Fruit fly (Drosophila melanogaster) whole organism, prepupa: Measurements from ENCODE around the gene Amacr.

Source experiments
- Blimp-1 ChIP-seq: fragments of 200-800 bp; sonication (Bioruptor generic); optimal IDR thresholded peaks from 3 replicates; lab custom pipeline; 2017; ENCODE audit warnings: missing biosample characterization, missing genetic modification characterization, mild to moderate bottlenecking, moderate library complexity, missing genetic modification reagents
- CG10631 ChIP-seq: fragments of 200-800 bp; sonication (Bioruptor generic); optimal IDR thresholded peaks from 2 replicates; lab custom pipeline; 2016; ENCODE audit warnings: missing biosample characterization, missing genetic modification characterization
- CG10669 ChIP-seq: fragments of 200-800 bp; sonication (Bioruptor generic); optimal IDR thresholded peaks from 3 replicates; lab custom pipeline; 2018; ENCODE audit warnings: missing biosample characterization, mild to moderate bottlenecking, missing genetic modification characterization, moderate library complexity
- CG11294 ChIP-seq: fragments of 200-800 bp; sonication (Bioruptor generic); IDR thresholded peaks from 2 replicates; pipeline ENCODE4 v1.3.6; 2022; ENCODE audit warnings: missing biosample characterization, missing genetic modification characterization
- CG11762 ChIP-seq: fragments of 200-800 bp; sonication (Bioruptor generic); optimal IDR thresholded peaks from 3 replicates; lab custom pipeline; 2016; ENCODE audit warnings: missing biosample characterization, missing genetic modification characterization; ENCODE audit not compliant: insufficient read depth
- CG11902 ChIP-seq: fragments of 200-800 bp; sonication (Bioruptor generic); optimal IDR thresholded peaks from 3 replicates; lab custom pipeline; 2016; ENCODE audit warnings: missing biosample characterization, missing genetic modification characterization
- CG16779 ChIP-seq: fragments of 200-800 bp; sonication (Bioruptor generic); optimal IDR thresholded peaks from 3 replicates; lab custom pipeline; 2017; ENCODE audit warnings: missing biosample characterization, mild to moderate bottlenecking, missing genetic modification characterization
- CG3032 ChIP-seq: fragments of 200-800 bp; optimal IDR thresholded peaks from 2 replicates; lab custom pipeline; 2019; ENCODE audit warnings: missing biosample characterization, mild to moderate bottlenecking, missing genetic modification characterization, moderate library complexity
- CG31627 ChIP-seq: fragments of 200-800 bp; sonication (Bioruptor generic); optimal IDR thresholded peaks from 3 replicates; lab custom pipeline; 2016; ENCODE audit warnings: missing biosample characterization, missing genetic modification characterization
- CG34406 ChIP-seq: fragments of 200-800 bp; sonication (Bioruptor generic); optimal IDR thresholded peaks from 3 replicates; lab custom pipeline; 2016; ENCODE audit warnings: missing biosample characterization, missing genetic modification characterization
- CG3919 ChIP-seq: fragments of 200-800 bp; sonication (Bioruptor generic); optimal IDR thresholded peaks from 3 replicates; lab custom pipeline; 2016; ENCODE audit warnings: missing biosample characterization, missing genetic modification characterization
- CG4318 ChIP-seq: fragments of 200-800 bp; sonication (Bioruptor generic); optimal IDR thresholded peaks from 3 replicates; lab custom pipeline; 2017; ENCODE audit warnings: missing biosample characterization, mild to moderate bottlenecking, missing genetic modification characterization
- CG6163 ChIP-seq: fragments of 200-800 bp; sonication (Bioruptor generic); IDR thresholded peaks from 3 replicates; pipeline ENCODE4 v1.3.6; 2022; ENCODE audit warnings: missing biosample characterization, missing genetic modification characterization
- CG6276 ChIP-seq: fragments of 200-800 bp; sonication (Bioruptor generic); optimal IDR thresholded peaks from 2 replicates; lab custom pipeline; 2017; ENCODE audit warnings: missing biosample characterization, mild to moderate bottlenecking, missing genetic modification characterization
- CG6792 ChIP-seq: fragments of 200-800 bp; sonication (Bioruptor generic); optimal IDR thresholded peaks from 3 replicates; lab custom pipeline; 2016; ENCODE audit warnings: missing biosample characterization, missing genetic modification characterization
- CG6808 ChIP-seq: fragments of 200-800 bp; sonication (Bioruptor generic); optimal IDR thresholded peaks from 3 replicates; lab custom pipeline; 2017; ENCODE audit warnings: missing biosample characterization, missing genetic modification characterization, mild to moderate bottlenecking, moderate library complexity, missing genetic modification reagents
- CG7368 ChIP-seq: fragments of 200-800 bp; sonication (Bioruptor generic); optimal IDR thresholded peaks from 3 replicates; lab custom pipeline; 2016; ENCODE audit warnings: missing biosample characterization, missing genetic modification characterization
- CG8119 ChIP-seq: fragments of 200-800 bp; sonication (Bioruptor generic); IDR thresholded peaks from 3 replicates; pipeline ENCODE4 v1.3.6; 2022; ENCODE audit warnings: missing biosample characterization, missing genetic modification characterization
- CG8319 ChIP-seq: fragments of 200-800 bp; sonication (Bioruptor generic); optimal IDR thresholded peaks from 3 replicates; lab custom pipeline; 2016; ENCODE audit warnings: missing biosample characterization, missing genetic modification characterization
- Eip75B ChIP-seq: fragments of 200-800 bp; sonication (Bioruptor generic); optimal IDR thresholded peaks from 3 replicates; lab custom pipeline; 2016; ENCODE audit warnings: missing biosample characterization, missing genetic modification characterization
- Eip78C ChIP-seq: fragments of 200-800 bp; sonication (Bioruptor generic); peaks from one replicate; lab custom pipeline; 2016; ENCODE audit warnings: missing biosample characterization, missing genetic modification characterization
- Eip93F ChIP-seq: fragments of 200-800 bp; sonication (Bioruptor generic); optimal IDR thresholded peaks from 2 replicates; lab custom pipeline; 2016; ENCODE audit warnings: missing biosample characterization, mild to moderate bottlenecking, missing genetic modification characterization
- Ets21C ChIP-seq: fragments of 200-800 bp; sonication (Bioruptor generic); optimal IDR thresholded peaks from 3 replicates; lab custom pipeline; 2016; ENCODE audit warnings: missing biosample characterization, missing genetic modification characterization
- Ets96B ChIP-seq: fragments of 200-800 bp; optimal IDR thresholded peaks from 2 replicates; lab custom pipeline; 2019; ENCODE audit warnings: missing biosample characterization, mild to moderate bottlenecking, missing genetic modification characterization, moderate library complexity
- Hr38 ChIP-seq: sonication (Bioruptor generic); optimal IDR thresholded peaks from 2 replicates; lab custom pipeline; 2016; ENCODE audit warnings: missing biosample characterization, missing genetic modification characterization
- Hr39 ChIP-seq: fragments of 200-800 bp; sonication (Bioruptor generic); optimal IDR thresholded peaks from 2 replicates; lab custom pipeline; 2016; ENCODE audit warnings: missing biosample characterization, missing genetic modification characterization
- Lpt ChIP-seq: fragments of 200-800 bp; sonication (Bioruptor generic); optimal IDR thresholded peaks from 3 replicates; lab custom pipeline; 2016; ENCODE audit warnings: missing biosample characterization, missing genetic modification characterization
- OdsH ChIP-seq: fragments of 200-800 bp; sonication (Bioruptor generic); optimal IDR thresholded peaks from 3 replicates; lab custom pipeline; 2016; ENCODE audit warnings: missing biosample characterization, missing genetic modification characterization
- Smox ChIP-seq: fragments of 200-800 bp; sonication (Bioruptor generic); optimal IDR thresholded peaks from 3 replicates; lab custom pipeline; 2016; ENCODE audit warnings: missing biosample characterization, missing genetic modification characterization
- Sox102F ChIP-seq: fragments of 200-800 bp; sonication (Bioruptor generic); optimal IDR thresholded peaks from 2 replicates; lab custom pipeline; 2016; ENCODE audit warnings: missing biosample characterization, mild to moderate bottlenecking, missing genetic modification characterization
- Sox14 ChIP-seq: fragments of 200-800 bp; sonication (Bioruptor generic); optimal IDR thresholded peaks from 3 replicates; lab custom pipeline; 2016; ENCODE audit warnings: missing biosample characterization, missing genetic modification characterization
- Sox15 ChIP-seq: fragments of 200-800 bp; sonication (Bioruptor generic); optimal IDR thresholded peaks from 3 replicates; lab custom pipeline; 2016; ENCODE audit warnings: missing biosample characterization, missing genetic modification characterization
- achi ChIP-seq: fragments of 200-800 bp; sonication (Bioruptor generic); optimal IDR thresholded peaks from 3 replicates; lab custom pipeline; 2016; ENCODE audit warnings: missing biosample characterization, missing genetic modification characterization
- acj6 ChIP-seq: fragments of 200-800 bp; sonication (Bioruptor generic); optimal IDR thresholded peaks from 3 replicates; lab custom pipeline; 2016; ENCODE audit warnings: missing biosample characterization, missing genetic modification characterization
- cyc ChIP-seq: fragments of 200-800 bp; sonication (Bioruptor generic); optimal IDR thresholded peaks from 3 replicates; lab custom pipeline; 2016; ENCODE audit warnings: missing biosample characterization, missing genetic modification characterization
- dac ChIP-seq: fragments of 200-800 bp; sonication (Bioruptor generic); optimal IDR thresholded peaks from 2 replicates; lab custom pipeline; 2017; ENCODE audit warnings: missing biosample characterization, mild to moderate bottlenecking, missing genetic modification characterization
- eg ChIP-seq: fragments of 200-800 bp; sonication (Bioruptor generic); IDR thresholded peaks from 3 replicates; pipeline ENCODE4 v1.3.6; 2022; ENCODE audit warnings: missing biosample characterization, missing genetic modification characterization
- esn ChIP-seq: fragments of 200-800 bp; sonication (Bioruptor generic); optimal IDR thresholded peaks from 2 replicates; lab custom pipeline; 2016; ENCODE audit warnings: missing biosample characterization, mild to moderate bottlenecking, missing genetic modification characterization, moderate library complexity
- fd59A ChIP-seq: fragments of 200-800 bp; sonication (Bioruptor generic); optimal IDR thresholded peaks from 2 replicates; lab custom pipeline; 2017; ENCODE audit warnings: missing biosample characterization, mild to moderate bottlenecking, missing genetic modification characterization, missing genetic modification reagents
- fd85E ChIP-seq: fragments of 200-800 bp; sonication (Bioruptor generic); optimal IDR thresholded peaks from 3 replicates; lab custom pipeline; 2016; ENCODE audit warnings: missing biosample characterization, missing genetic modification characterization
- net ChIP-seq: fragments of 200-800 bp; sonication (Bioruptor generic); optimal IDR thresholded peaks from 3 replicates; lab custom pipeline; 2016; ENCODE audit warnings: missing biosample characterization, missing genetic modification characterization
- salr ChIP-seq, 2 experiments: fragments of 200-800 bp; sonication (Bioruptor generic); optimal IDR thresholded peaks; 3 replicates each; lab custom pipeline; 2016 to 2018; ENCODE audit warnings: missing biosample characterization in 2 of 2, missing genetic modification characterization in 2 of 2, mild to moderate bottlenecking in 1 of 2
- spab ChIP-seq: fragments of 200-800 bp; sonication (Bioruptor generic); optimal IDR thresholded peaks from 2 replicates; lab custom pipeline; 2017; ENCODE audit warnings: missing biosample characterization, mild to moderate bottlenecking, missing genetic modification characterization, missing genetic modification reagents
- ss ChIP-seq, 2 experiments: fragments of 200-800 bp; sonication (Bioruptor generic); optimal IDR thresholded peaks; 2 replicates in 1 of 2; 3 replicates in 1 of 2; lab custom pipeline; 2017 to 2018; ENCODE audit warnings: mild to moderate bottlenecking in 2 of 2, missing biosample characterization in 2 of 2, missing genetic modification characterization in 2 of 2, moderate library complexity in 1 of 2
- topi ChIP-seq: fragments of 200-800 bp; sonication (Bioruptor generic); optimal IDR thresholded peaks from 3 replicates; lab custom pipeline; 2016; ENCODE audit warnings: missing biosample characterization, missing genetic modification characterization
- vri ChIP-seq: fragments of 200-800 bp; sonication (Bioruptor generic); optimal IDR thresholded peaks from 3 replicates; lab custom pipeline; 2016; ENCODE audit warnings: missing biosample characterization, mild to moderate bottlenecking, missing genetic modification characterization

The Amacr gene

DNA sequence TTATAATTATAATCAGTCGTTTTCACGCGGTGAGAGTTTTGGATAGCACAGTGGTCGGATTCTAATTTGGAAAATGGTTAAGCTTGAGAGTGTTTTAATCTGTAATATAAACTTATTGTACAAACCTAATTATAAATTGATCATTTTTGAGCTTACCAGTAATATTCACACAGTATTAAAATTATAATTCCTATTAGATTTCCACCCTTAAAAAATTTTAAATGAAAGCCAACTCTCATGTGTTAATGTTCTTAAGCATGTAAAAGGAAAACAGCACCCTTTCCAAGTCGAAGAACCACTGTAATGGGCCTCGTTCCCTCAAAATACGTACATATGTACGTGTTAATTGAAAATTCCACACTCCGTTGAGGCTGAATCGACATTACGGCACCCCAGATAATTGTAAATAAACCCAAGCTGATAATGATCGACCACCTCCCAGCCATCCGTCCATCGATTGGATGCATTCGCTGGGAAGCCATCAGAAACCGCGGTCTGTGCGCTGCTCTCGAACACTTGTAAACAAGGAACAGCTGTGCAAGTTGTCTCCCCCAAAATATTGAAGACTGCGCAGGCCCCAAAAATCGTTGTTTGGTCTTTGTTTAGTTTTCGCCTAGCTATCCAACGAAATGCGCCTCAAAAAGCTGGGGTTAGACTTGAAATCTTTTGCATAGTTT lies 7.8 kb upstream of the Amacr start (continued):
- TF ChIP-seq CG11762 (GFP tag; lab: Kevin White, UChicago) (no peak), CG6792 (GFP tag; lab: Kevin White, UChicago) (peak; percentile 58), acj6 (peak; percentile 53), Hr38 (GFP tag; lab: Kevin White, UChicago) (no peak), OdsH (GFP tag; lab: Kevin White, UChicago) (peak; percentile 28), spab (no peak), CG10669 (GFP tag; lab: Kevin White, UChicago) (no peak), Blimp-1 (GFP tag; lab: Kevin White, UChicago) (peak; percentile 39), CG6163 (0 out of 3 replicates have a peak, but pooled peaks have one; percentile 20)
- TF ChIP-seq, all 60 proteins: peak for 36

DNA sequence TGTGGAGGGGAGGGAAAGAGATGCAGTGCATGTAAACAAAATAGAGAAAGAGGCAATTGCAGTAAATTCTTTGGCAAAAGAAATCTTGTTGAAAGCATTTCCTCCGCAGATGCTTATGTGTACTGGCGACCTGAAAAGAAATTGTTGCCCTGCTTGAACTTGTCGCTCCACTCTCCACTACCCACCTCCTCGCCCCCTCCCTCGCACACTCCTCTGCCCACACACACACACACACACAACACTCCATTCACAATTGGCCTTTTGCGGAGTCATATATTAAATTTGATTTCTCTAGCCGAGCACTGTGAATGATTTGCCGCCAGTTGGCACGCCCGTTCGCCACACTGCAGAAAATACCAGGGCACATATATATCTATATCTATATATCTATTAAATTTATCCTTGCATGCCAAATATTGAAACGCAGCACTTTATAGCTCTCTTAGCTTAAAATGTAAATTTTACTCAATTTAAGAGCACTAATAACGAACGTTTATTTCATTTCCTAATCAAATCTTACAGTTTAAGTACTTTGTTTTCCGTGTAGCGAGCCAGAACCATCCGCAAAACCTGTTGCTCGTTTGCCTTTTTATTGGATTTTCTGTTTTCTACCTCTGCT lies 6.8 kb upstream of the Amacr start:
- TF ChIP-seq CG16779 (tag; lab: Kevin White, UChicago) (peak; percentile 11), CG4318 (peak; percentile 63), CG8319 (peak; percentile 19), Blimp-1 (GFP tag; lab: Kevin White, UChicago) (no peak), topi (GFP tag; lab: Kevin White, UChicago) (peak; percentile 66), CG8119 (peak; percentile 86), CG10669 (GFP tag; lab: Kevin White, UChicago) (peak; percentile 70), CG6163 (peak; percentile 85), CG3919 (peak; percentile 69), CG6808 (peak; percentile 70), eg (GFP tag; lab: Robert Waterston, UW) (peak; percentile 86), Eip75B (GFP tag; lab: Kevin White, UChicago) (peak; percentile 69), Sox102F (GFP tag; lab: Kevin White, UChicago) (peak; percentile 39), salr (GFP tag; optimal IDR thresholded peaks at IDR 0.05; lab: Kevin White, UChicago) (peak in 1 of 2 experiments; percentile 81), esn (GFP tag; lab: Kevin White, UChicago) (peak; percentile 67), Hr39 (GFP tag; lab: Kevin White, UChicago) (peak; percentile 59), net (peak; percentile 59), fd59A (GFP tag; lab: Kevin White, UChicago) (peak; percentile 44), cyc (GFP tag; lab: Kevin White, UChicago) (peak; percentile 52), CG3032 (peak; percentile 71), Eip93F (GFP tag; lab: Kevin White, UChicago) (no peak), dac (peak; percentile 70), CG31627 (GFP tag; lab: Kevin White, UChicago) (peak; percentile 64), CG11294 (peak; percentile 66), achi (GFP tag; lab: Kevin White, UChicago) (peak; percentile 61), spab (peak; percentile 71), fd85E (no peak), CG6792 (GFP tag; lab: Kevin White, UChicago) (peak; percentile 29), Lpt (GFP tag; lab: Kevin White, UChicago) (peak; percentile 58), CG11902 (no peak), CG11762 (GFP tag; lab: Kevin White, UChicago) (peak; percentile 60), OdsH (GFP tag; lab: Kevin White, UChicago) (peak; percentile 68), acj6 (peak; percentile 66), Ets96B (tag; lab: Kevin White, UChicago) (peak; percentile 73), Sox15 (no peak), vri (no peak), Smox (no peak), CG34406 (peak; percentile 27), CG7368 (GFP tag; lab: Kevin White, UChicago) (peak; percentile 9), CG6276 (GFP tag; lab: Kevin White, UChicago) (peak; percentile 84), ss (GFP tag; optimal IDR thresholded peaks at IDR 0.05; lab: Kevin White, UChicago) (peak; percentile 2 to 7), CG10631 (peak; percentile 57), Eip78C (GFP tag; lab: Kevin White, UChicago) (peak; percentile 87), Ets21C (GFP tag; lab: Kevin White, UChicago) (peak; percentile 6), Sox14 (GFP tag; lab: Kevin White, UChicago) (peak; percentile 76)
